Worm (Caenorhabditis elegans) whole organism, L4/young adult: Measurements from ENCODE around the gene nas-39.

ENCODE experiments used
- W03F9.2 ChIP-seq: fragments of 150-350 bp; optimal IDR thresholded peaks from 2 replicates; lab custom pipeline; 2014; ENCODE audit warnings: missing biosample characterization, missing genetic modification characterization
- dao-5 ChIP-seq: sonication (generic microtip); optimal IDR thresholded peaks from 2 replicates; lab custom pipeline; 2016; ENCODE audit warnings: missing genotype, missing genetic modification characterization, moderate library complexity, missing compliant biosample characterization
- him-1 ChIP-seq: sonication (generic microtip); optimal IDR thresholded peaks from 2 replicates; lab custom pipeline; 2016; ENCODE audit warnings: missing genotype, missing genetic modification reagents, missing genetic modification characterization, missing compliant biosample characterization

DNA sequence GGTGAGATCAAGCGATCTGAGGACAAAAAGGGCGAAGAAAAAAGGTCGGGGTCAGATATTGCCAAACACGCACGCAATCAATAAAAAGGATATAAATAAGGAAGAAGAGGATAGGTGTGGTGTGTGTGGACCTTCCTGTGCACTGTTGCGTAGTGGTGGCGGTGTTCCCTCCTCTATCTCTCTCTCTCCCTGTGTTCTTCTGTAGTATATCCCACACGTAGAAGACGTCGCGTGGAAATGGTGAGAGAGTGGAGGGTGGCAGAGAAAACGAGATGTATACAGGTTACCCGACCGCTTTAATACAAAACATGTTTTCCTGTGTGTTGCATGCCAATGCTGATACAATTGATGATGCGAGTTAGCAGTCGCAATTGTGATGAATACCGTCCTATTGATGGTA, 42.2 kb upstream of the nas-39 start:
- TF ChIP-seq W03F9.2: no peak
- TF ChIP-seq dao-5 (tag; lab: Kevin White, UChicago): no peak
- TF ChIP-seq him-1 (tag; lab: Kevin White, UChicago): no peak
